Fruit fly (Drosophila melanogaster) whole organism, embryonic: ENCODE results near the gene Lamtor4.

ENCODE experiments used
- Bteb2 ChIP-seq: fragments of 200-800 bp; sonication (Bioruptor generic); optimal IDR thresholded peaks from 2 replicates; lab custom pipeline; 2016; ENCODE audit warnings: missing biosample characterization, missing genetic modification characterization
- CG10543 ChIP-seq: fragments of 200-800 bp; sonication (Bioruptor generic); optimal IDR thresholded peaks from 3 replicates; lab custom pipeline; 2017; ENCODE audit warnings: missing biosample characterization, mild to moderate bottlenecking, missing genetic modification characterization, moderate library complexity
- CG10654 ChIP-seq: fragments of 200-800 bp; sonication (Bioruptor generic); optimal IDR thresholded peaks from 2 replicates; lab custom pipeline; 2016; ENCODE audit warnings: missing biosample characterization, missing genetic modification characterization
- CG12071 ChIP-seq: fragments of 200-800 bp; sonication (Bioruptor generic); optimal IDR thresholded peaks from 3 replicates; lab custom pipeline; 2018; ENCODE audit warnings: missing biosample characterization, mild to moderate bottlenecking, missing genetic modification characterization
- CG12769 ChIP-seq: fragments of 200-800 bp; sonication (Bioruptor generic); optimal IDR thresholded peaks from 2 replicates; lab custom pipeline; 2019; ENCODE audit warnings: missing biosample characterization, mild to moderate bottlenecking, missing genetic modification characterization, moderate library complexity
- CG13287 ChIP-seq: fragments of 200-800 bp; sonication (Bioruptor generic); IDR thresholded peaks from 2 replicates; pipeline ENCODE4 v1.3.6; 2022; ENCODE audit warnings: missing biosample characterization, missing genetic modification characterization; ENCODE audit not compliant: partially characterized antibody
- CG13775 ChIP-seq: fragments of 200-800 bp; sonication (Bioruptor generic); optimal IDR thresholded peaks from 3 replicates; lab custom pipeline; 2017; ENCODE audit warnings: missing biosample characterization, mild to moderate bottlenecking, missing genetic modification characterization
- CG16863 ChIP-seq: fragments of 200-800 bp; sonication (Bioruptor generic); optimal IDR thresholded peaks from 3 replicates; lab custom pipeline; 2016; ENCODE audit warnings: missing biosample characterization, missing genetic modification characterization
- CG17802 ChIP-seq: fragments of 200-800 bp; sonication (Bioruptor generic); optimal IDR thresholded peaks from 2 replicates; lab custom pipeline; 2018; ENCODE audit warnings: missing biosample characterization, mild to moderate bottlenecking, missing genetic modification characterization, moderate library complexity
- CG17912 ChIP-seq: fragments of 200-800 bp; sonication (Bioruptor generic); optimal IDR thresholded peaks from 2 replicates; lab custom pipeline; 2018; ENCODE audit warnings: missing biosample characterization, mild to moderate bottlenecking, missing genetic modification characterization
- CG2678 ChIP-seq: fragments of 200-800 bp; sonication (Bioruptor generic); optimal IDR thresholded peaks from 3 replicates; lab custom pipeline; 2019; ENCODE audit warnings: missing biosample characterization, mild to moderate bottlenecking, missing genetic modification characterization, moderate library complexity
- CG2712 ChIP-seq: fragments of 200-800 bp; optimal IDR thresholded peaks from 3 replicates; lab custom pipeline; 2019; ENCODE audit warnings: missing biosample characterization, mild to moderate bottlenecking, missing genetic modification characterization, moderate library complexity
- CG32532 ChIP-seq: fragments of 200-800 bp; sonication (Bioruptor generic); IDR thresholded peaks from 2 replicates; pipeline ENCODE4 v1.3.6; 2022; ENCODE audit warnings: missing biosample characterization, missing genetic modification characterization
- CG3407 ChIP-seq: fragments of 200-800 bp; sonication (Bioruptor generic); optimal IDR thresholded peaks from 2 replicates; lab custom pipeline; 2018; ENCODE audit warnings: missing biosample characterization, mild to moderate bottlenecking, missing genetic modification characterization
- CG6689 ChIP-seq: fragments of 200-800 bp; sonication (Bioruptor generic); IDR thresholded peaks from 2 replicates; pipeline ENCODE4 v1.3.6; 2022; ENCODE audit warnings: missing biosample characterization, missing genetic modification characterization
- CG6765 ChIP-seq: fragments of 200-800 bp; sonication (Bioruptor generic); optimal IDR thresholded peaks from 3 replicates; lab custom pipeline; 2017; ENCODE audit warnings: missing biosample characterization, mild to moderate bottlenecking, missing genetic modification characterization
- CG6854 ChIP-seq: fragments of 200-800 bp; sonication (Bioruptor generic); optimal IDR thresholded peaks from 3 replicates; lab custom pipeline; 2017; ENCODE audit warnings: missing biosample characterization, mild to moderate bottlenecking, missing genetic modification characterization
- CG7372 ChIP-seq: fragments of 200-800 bp; sonication (Bioruptor generic); IDR thresholded peaks from 2 replicates; pipeline ENCODE4 v1.3.6; 2022; ENCODE audit warnings: missing biosample characterization, missing genetic modification characterization
- H15 ChIP-seq: fragments of 200-800 bp; sonication (Bioruptor generic); IDR thresholded peaks from 3 replicates; pipeline ENCODE4 v1.3.6; 2022; ENCODE audit warnings: missing biosample characterization, missing genetic modification characterization
- Hr51 ChIP-seq, 2 experiments: fragments of 200-800 bp; sonication (Bioruptor generic); optimal IDR thresholded peaks; 2 replicates in 1 of 2; 3 replicates in 1 of 2; lab custom pipeline; 2016 to 2018; ENCODE audit warnings: missing biosample characterization in 2 of 2, missing genetic modification characterization in 2 of 2, mild to moderate bottlenecking in 1 of 2, moderate library complexity in 1 of 2
- Hr78 ChIP-seq, 2 experiments: fragments of 200-800 bp in 1 of 2; fragments of >200 bp in 1 of 2; sonication (Bioruptor generic) in 1 of 2; optimal IDR thresholded peaks; 2 replicates each; lab custom pipeline; 2017 to 2019; ENCODE audit warnings: missing biosample characterization in 2 of 2, missing genetic modification characterization in 2 of 2, mild to moderate bottlenecking in 1 of 2, moderate library complexity in 1 of 2
- MTF-1 ChIP-seq: fragments of 200-800 bp; sonication (Bioruptor generic); optimal IDR thresholded peaks from 2 replicates; lab custom pipeline; 2018; ENCODE audit warnings: missing biosample characterization, mild to moderate bottlenecking, missing genetic modification characterization, borderline replicate concordance
- Med ChIP-seq: fragments of 200-800 bp; sonication (Bioruptor generic); peaks from one replicate; lab custom pipeline; 2016; ENCODE audit warnings: missing biosample characterization, missing genetic modification characterization, mild to moderate bottlenecking, inconsistent platforms, moderate library complexity
- NC2β ChIP-seq: fragments of 200-800 bp; sonication (Bioruptor generic); optimal IDR thresholded peaks from 2 replicates; lab custom pipeline; 2016; ENCODE audit warnings: missing biosample characterization, missing genetic modification characterization
- Pdp1 ChIP-seq, 2 experiments: fragments of 200-800 bp; sonication (Bioruptor generic); optimal IDR thresholded peaks; 3 replicates each; lab custom pipeline; 2016; ENCODE audit warnings: missing biosample characterization in 2 of 2, missing genetic modification characterization in 2 of 2, mild to moderate bottlenecking in 1 of 2, moderate library complexity in 1 of 2
- Rx ChIP-seq: fragments of 200-800 bp; sonication (Bioruptor generic); IDR thresholded peaks from 2 replicates; pipeline ENCODE4 v1.3.6; 2022; ENCODE audit warnings: missing biosample characterization, missing genetic modification characterization
- Six4 ChIP-seq: fragments of 200-800 bp; sonication (Bioruptor generic); optimal IDR thresholded peaks from 2 replicates; lab custom pipeline; 2016; ENCODE audit warnings: missing biosample characterization, missing genetic modification characterization
- amos ChIP-seq: fragments of 200-800 bp; sonication (Bioruptor generic); IDR thresholded peaks from 2 replicates; pipeline ENCODE4 v1.3.6; 2022; ENCODE audit warnings: missing biosample characterization, missing genetic modification characterization; ENCODE audit not compliant: partially characterized antibody
- az2 ChIP-seq: fragments of 200-800 bp; sonication (Bioruptor generic); optimal IDR thresholded peaks from 3 replicates; lab custom pipeline; 2016; ENCODE audit warnings: missing biosample characterization, missing genetic modification characterization
- cato ChIP-seq: fragments of 200-800 bp; sonication (Bioruptor generic); optimal IDR thresholded peaks from 2 replicates; lab custom pipeline; 2016; ENCODE audit warnings: missing biosample characterization, missing genetic modification characterization, borderline replicate concordance
- dmrt99B ChIP-seq: fragments of 200-800 bp; sonication (Bioruptor generic); optimal IDR thresholded peaks from 2 replicates; lab custom pipeline; 2018; ENCODE audit warnings: missing biosample characterization, mild to moderate bottlenecking, missing genetic modification characterization, moderate library complexity
- en ChIP-seq: fragments of 200-800 bp; sonication (Bioruptor generic); optimal IDR thresholded peaks from 2 replicates; lab custom pipeline; 2016; ENCODE audit warnings: missing biosample characterization, missing genetic modification characterization
- eve ChIP-seq, 2 experiments: fragments of >200 bp; optimal IDR thresholded peaks; 2 replicates each; lab custom pipeline; 2017; ENCODE audit warnings: missing biosample characterization in 2 of 2, missing genetic modification characterization in 2 of 2
- gcm ChIP-seq: fragments of 200-800 bp; sonication (Bioruptor generic); optimal IDR thresholded peaks from 2 replicates; lab custom pipeline; 2019; ENCODE audit warnings: missing biosample characterization, mild to moderate bottlenecking, missing genetic modification characterization, moderate library complexity
- grau ChIP-seq: fragments of 200-800 bp; optimal IDR thresholded peaks from 3 replicates; lab custom pipeline; 2019; ENCODE audit warnings: missing biosample characterization, mild to moderate bottlenecking, missing genetic modification characterization, moderate library complexity
- kah ChIP-seq: fragments of 200-800 bp; sonication (Bioruptor generic); optimal IDR thresholded peaks from 2 replicates; lab custom pipeline; 2018; ENCODE audit warnings: missing biosample characterization, mild to moderate bottlenecking, missing genetic modification characterization
- lbe ChIP-seq: fragments of 200-800 bp; sonication (Bioruptor generic); optimal IDR thresholded peaks from 2 replicates; lab custom pipeline; 2016; ENCODE audit warnings: missing biosample characterization, mild to moderate bottlenecking, missing genetic modification characterization
- luna ChIP-seq: fragments of 200-800 bp; sonication (Bioruptor generic); optimal IDR thresholded peaks from 2 replicates; lab custom pipeline; 2016; ENCODE audit warnings: missing biosample characterization, missing genetic modification characterization
- mam ChIP-seq: fragments of 200-800 bp; sonication (Bioruptor generic); optimal IDR thresholded peaks from 3 replicates; lab custom pipeline; 2016; ENCODE audit warnings: missing biosample characterization, missing genetic modification characterization
- nau ChIP-seq: fragments of 200-800 bp; sonication (Bioruptor generic); optimal IDR thresholded peaks from 3 replicates; lab custom pipeline; 2017; ENCODE audit warnings: missing biosample characterization, mild to moderate bottlenecking, missing genetic modification characterization, missing genetic modification reagents
- otp ChIP-seq: fragments of 200-800 bp; sonication (Bioruptor generic); IDR thresholded peaks from 3 replicates; pipeline ENCODE4, ENCODE4 v1.3.6; 2022; ENCODE audit warnings: missing biosample characterization, missing genetic modification characterization
- prd ChIP-seq, 3 experiments: fragments of >200 bp in 2 of 3; fragments of 200-800 bp in 1 of 3; sonication (Bioruptor generic) in 1 of 3; optimal IDR thresholded peaks in 2 of 3; IDR thresholded peaks in 1 of 3; 2 replicates in 2 of 3; 3 replicates in 1 of 3; pipeline versions ENCODE4 v1.3.6 to Lab custom; 2017 to 2022; ENCODE audit warnings: missing biosample characterization in 1 of 3, missing genetic modification characterization in 1 of 3
- sens ChIP-seq: fragments of 200-800 bp; sonication (Bioruptor generic); peaks from one replicate; lab custom pipeline; 2016; ENCODE audit warnings: missing biosample characterization, missing genetic modification characterization
- ssp ChIP-seq: fragments of 200-800 bp; sonication (Bioruptor generic); IDR thresholded peaks from 2 replicates; pipeline ENCODE4 v1.3.6; 2022; ENCODE audit warnings: missing biosample characterization, missing genetic modification characterization
- vvl ChIP-seq: fragments of 200-800 bp; sonication (Bioruptor generic); IDR thresholded peaks from 2 replicates; pipeline ENCODE4 v1.3.6; 2022; ENCODE audit warnings: missing biosample characterization, missing genetic modification characterization
- wdn ChIP-seq: fragments of 200-800 bp; sonication (Bioruptor generic); IDR thresholded peaks from 2 replicates; pipeline ENCODE4 v1.3.6; 2022; ENCODE audit warnings: missing biosample characterization, missing genetic modification characterization

Gene Lamtor4

dm6 chr3L:3933599-3933998 lies 36.9 kb downstream of the Lamtor4 start (continued):
- TF ChIP-seq MTF-1 (GFP tag; lab: Kevin White, UChicago): no peak
- TF ChIP-seq cato (GFP tag; lab: Kevin White, UChicago): no peak
- no peak for TF ChIP-seq NC2β
- TF ChIP-seq CG2678: no peak
- TF ChIP-seq vvl: no peak
- no peak for TF ChIP-seq CG13775 (GFP tag; lab: Kevin White, UChicago)
- TF ChIP-seq Hr51 (GFP tag; optimal IDR thresholded peaks at IDR 0.05; lab: Kevin White, UChicago): no peak
- TF ChIP-seq Med (GFP tag; lab: Kevin White, UChicago): peak; percentile 47
- TF ChIP-seq ssp (GFP tag; lab: Robert Waterston, UW): no peak
- no peak for TF ChIP-seq mam (GFP tag; lab: Kevin White, UChicago)
- TF ChIP-seq otp (GFP tag; lab: Robert Waterston, UW): no peak
- TF ChIP-seq CG10654 (GFP tag; lab: Kevin White, UChicago): no peak

dm6 chr3L:3934110-3934509 lies 37.4 kb downstream of the Lamtor4 start:
- TF ChIP-seq sens: peak; percentile 70
- TF ChIP-seq nau (GFP tag; lab: Kevin White, UChicago): peak; percentile 82
- TF ChIP-seq wdn (GFP tag; lab: Robert Waterston, UW): no peak
- no peak for TF ChIP-seq dmrt99B (tag; lab: Kevin White, UChicago)
- peak in 1 of 2 experiments; percentile 27 for TF ChIP-seq Hr78 (GFP tag; optimal IDR thresholded peaks at IDR 0.05; lab: Kevin White, UChicago)
- TF ChIP-seq prd (optimal IDR thresholded peaks at IDR 0.05; lab: Kevin White, UChicago): no peak
- TF ChIP-seq prd (GFP tag; IDR thresholded peaks at IDR 0.05; lab: Robert Waterston, UW): peak; percentile 15; the same call in 1 of the 3 replicates
- peak; percentile 77 for TF ChIP-seq CG7372 (GFP tag; lab: Robert Waterston, UW)
- peak in 1 of 2 experiments; percentile 58 for TF ChIP-seq Pdp1 (GFP tag; optimal IDR thresholded peaks at IDR 0.05; lab: Kevin White, UChicago)

DNA sequence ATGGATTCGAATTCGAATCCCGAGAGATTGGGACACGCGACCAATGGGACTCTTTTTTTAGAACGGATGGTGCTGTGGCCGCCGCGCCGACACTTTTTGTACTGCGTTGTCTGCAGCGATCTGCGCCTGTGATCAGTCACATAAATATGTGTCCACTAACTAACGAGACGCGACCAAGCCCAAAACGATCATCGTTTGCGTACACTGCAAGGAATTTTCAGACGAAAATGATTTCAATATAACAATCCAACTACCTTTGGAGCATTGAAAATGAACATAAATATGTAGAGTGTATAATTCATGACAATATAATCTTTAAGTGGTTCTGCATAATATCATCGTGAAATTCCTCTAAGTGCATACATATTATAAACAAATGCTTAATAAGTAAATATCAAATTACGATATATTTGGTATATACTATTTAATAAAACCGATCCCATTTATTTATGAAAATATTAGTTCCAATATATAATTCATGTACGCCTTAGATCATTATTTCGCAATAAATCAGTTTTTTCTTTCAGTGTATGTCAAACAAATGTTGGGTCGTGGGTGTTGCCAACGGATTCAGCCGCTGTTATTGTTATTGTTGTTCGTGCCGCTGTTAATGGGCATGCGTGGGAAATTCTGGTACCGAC lies 39.0 kb downstream of the Lamtor4 start, which contains the start of gene Eip63F-1:
Eip63F-1 (minus strand) TSS at position 51 of the 641 bp plus-strand sequence.
- TF ChIP-seq lbe (GFP tag; lab: Kevin White, UChicago): no peak
- TF ChIP-seq CG16863 (GFP tag; lab: Kevin White, UChicago): peak; percentile 22
- peak; percentile 29 for TF ChIP-seq CG12071 (GFP tag; lab: Kevin White, UChicago)
- TF ChIP-seq CG6854 (GFP tag; lab: Kevin White, UChicago): no peak
- peak; percentile 48 for TF ChIP-seq CG12769 (tag; lab: Kevin White, UChicago)
- peak; percentile 45 for TF ChIP-seq az2
- no peak for TF ChIP-seq CG17912 (GFP tag; lab: Kevin White, UChicago)
- no peak for TF ChIP-seq Rx (GFP tag; lab: Robert Waterston, UW)
- TF ChIP-seq CG6689 (GFP tag; lab: Robert Waterston, UW): peak; percentile 27; the same call in 1 of the 2 replicates
- TF ChIP-seq Six4: peak; percentile 22
- peak; percentile 69 for TF ChIP-seq CG2712 (tag; lab: Kevin White, UChicago)
- TF ChIP-seq grau (tag; lab: Kevin White, UChicago): peak; percentile 79
- TF ChIP-seq H15 (GFP tag; lab: Robert Waterston, UW): no peak
- no peak for TF ChIP-seq CG13287
- TF ChIP-seq Bteb2: peak; percentile 31
- peak; percentile 44 for TF ChIP-seq gcm (GFP tag; lab: Kevin White, UChicago)
- peak; percentile 13 for TF ChIP-seq CG3407 (GFP tag; lab: Kevin White, UChicago)
- TF ChIP-seq kah (GFP tag; lab: Kevin White, UChicago): peak; percentile 53
- TF ChIP-seq en (GFP tag; lab: Kevin White, UChicago): no peak
- peak; percentile 55 for TF ChIP-seq CG32532 (GFP tag; lab: Robert Waterston, UW)
- peak; percentile 50 for TF ChIP-seq CG6765 (GFP tag; lab: Kevin White, UChicago)
- TF ChIP-seq luna (GFP tag; lab: Kevin White, UChicago): no peak
- no peak for TF ChIP-seq CG17802 (tag; lab: Kevin White, UChicago)
- no peak for TF ChIP-seq eve (GFP tag; optimal IDR thresholded peaks at IDR 0.05; lab: Kevin White, UChicago)
- no peak for TF ChIP-seq amos (GFP tag; lab: Robert Waterston, UW)
- peak; percentile 57 for TF ChIP-seq CG10543 (GFP tag; lab: Kevin White, UChicago)
